Worm (Caenorhabditis elegans): ENCODE data around the gene F55B11.6.

F55B11.6 gene

DNA sequence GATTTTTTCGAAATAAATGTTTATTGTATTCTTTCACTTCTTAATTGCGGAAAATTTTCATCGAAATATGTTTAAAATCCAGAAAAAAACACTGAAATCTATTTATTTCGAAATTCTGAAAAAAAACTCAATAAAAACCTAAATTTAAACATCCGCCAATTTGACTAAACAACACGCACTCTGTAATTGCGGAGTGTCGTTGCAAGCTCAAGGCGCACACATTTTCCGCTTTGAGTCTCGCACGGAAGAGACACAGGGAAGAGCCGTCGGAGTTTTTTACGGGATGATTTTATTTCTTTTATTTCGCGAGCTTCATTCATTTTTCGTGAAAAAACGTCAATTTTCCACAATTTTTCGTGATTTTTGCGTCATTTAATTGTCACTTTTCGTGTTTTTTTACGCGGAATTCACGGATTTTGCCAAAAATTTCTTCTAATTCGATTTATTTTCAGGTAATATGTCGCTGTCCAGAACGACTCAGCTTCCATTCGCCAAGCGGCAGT lies 47.1 kb upstream of the F55B11.6 start, which contains the start of gene dld-1 (continued):
- no peak for TF ChIP-seq nhr-28 (tag; optimal IDR thresholded peaks at IDR 0.05)

DNA sequence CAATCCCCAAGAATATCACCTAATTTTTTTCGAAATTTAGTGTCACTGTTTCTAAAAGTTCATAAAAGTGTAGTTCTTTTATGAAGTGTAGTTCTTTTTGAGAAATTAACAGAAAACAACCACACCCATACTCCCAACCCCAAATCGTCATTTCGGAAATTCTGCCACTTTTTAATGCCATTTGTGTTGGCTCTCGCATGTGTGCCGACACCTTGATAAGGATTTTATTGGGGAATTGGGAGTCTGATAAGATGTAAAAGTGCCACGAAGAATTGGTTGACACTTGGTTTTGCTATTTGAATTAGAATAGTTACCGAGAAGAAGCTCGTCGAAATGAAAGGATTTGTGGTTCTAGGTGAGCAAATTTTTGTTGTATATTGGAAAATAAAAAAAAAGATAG lies 39.6 kb upstream of the F55B11.6 start, which contains the start of gene nspg-9:
TSS of gene nspg-9 (plus strand) at position 234 of the 400 bp plus-strand sequence.
- no peak for TF ChIP-seq hmg-11 (tag; optimal IDR thresholded peaks at IDR 0.05)
- TF ChIP-seq skn-1 (tag; optimal IDR thresholded peaks at IDR 0.05), result no peak
- TF ChIP-seq pqm-1 (tag; optimal IDR thresholded peaks at IDR 0.05), result peak; percentile 65
- peak; percentile 87 for TF ChIP-seq elt-2 (tag; optimal IDR thresholded peaks at IDR 0.05)

DNA sequence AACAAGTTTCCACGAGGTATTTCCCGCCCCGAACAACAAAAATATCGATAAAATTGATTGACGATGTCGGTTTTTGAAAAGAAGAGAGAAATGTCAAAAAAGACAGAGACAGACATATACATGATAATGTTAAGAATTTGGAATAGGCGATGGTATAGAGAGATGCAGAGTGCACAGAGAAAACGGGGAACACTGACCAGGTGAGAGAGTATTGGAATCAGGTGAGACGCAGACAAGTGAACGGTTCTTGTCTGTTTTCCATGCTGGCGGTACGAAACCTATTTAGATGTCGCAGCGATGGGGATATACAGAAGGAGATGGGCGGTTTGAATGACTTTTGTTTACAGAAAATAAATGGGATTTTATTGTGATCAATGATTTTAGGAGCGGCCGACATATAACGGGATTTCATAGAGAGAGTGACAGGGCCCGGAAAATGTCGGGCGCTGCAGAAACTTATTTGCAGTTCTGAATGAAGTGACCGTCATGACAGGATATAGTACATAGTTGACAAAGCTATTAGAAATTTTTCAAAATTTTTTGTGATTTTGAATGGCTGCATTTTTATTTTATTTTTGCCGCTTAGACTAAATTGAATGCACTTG lies 28.3 kb upstream of the F55B11.6 start:
- TF ChIP-seq egl-5 (tag; optimal IDR thresholded peaks at IDR 0.05), result no peak
- no peak for TF ChIP-seq mdl-1 (tag; optimal IDR thresholded peaks at IDR 0.05)
- no peak for TF ChIP-seq ceh-82 (tag; optimal IDR thresholded peaks at IDR 0.05)
- peak; percentile 42 for TF ChIP-seq nhr-23 (tag; optimal IDR thresholded peaks at IDR 0.05)
- no peak for TF ChIP-seq eor-1 (tag; optimal IDR thresholded peaks at IDR 0.05)
- no peak for TF ChIP-seq pha-4 (tag; optimal IDR thresholded peaks at IDR 0.05)
- TF ChIP-seq nhr-28 (tag; optimal IDR thresholded peaks at IDR 0.05), result no peak
- TF ChIP-seq unc-62 (GFP tag; optimal IDR thresholded peaks at IDR 0.05), result no peak
- TF ChIP-seq nhr-25 (tag; optimal IDR thresholded peaks at IDR 0.05), result peak; percentile 30
- TF ChIP-seq lsy-12 (tag; optimal IDR thresholded peaks at IDR 0.05), result no peak
- TF ChIP-seq unc-39 (tag; optimal IDR thresholded peaks at IDR 0.05), result no peak
- TF ChIP-seq nhr-43 (tag; optimal IDR thresholded peaks at IDR 0.05; ENCODE audit: poor library complexity, severe bottlenecking), result peak; percentile 56
- TF ChIP-seq nhr-11 (tag; optimal IDR thresholded peaks at IDR 0.05), result no peak
- peak; percentile 62 for TF ChIP-seq hmg-11 (tag; optimal IDR thresholded peaks at IDR 0.05)
- no peak for TF ChIP-seq nhr-67 (tag; optimal IDR thresholded peaks at IDR 0.05)
- no peak for TF ChIP-seq elt-1 (tag; optimal IDR thresholded peaks at IDR 0.05)
- TF ChIP-seq ceh-28 (tag; optimal IDR thresholded peaks at IDR 0.05), result peak; percentile 21
- TF ChIP-seq ZK546.5 (tag; optimal IDR thresholded peaks at IDR 0.05), result no peak
- TF ChIP-seq nhr-76 (tag; optimal IDR thresholded peaks at IDR 0.05), result no peak
- TF ChIP-seq sea-2 (GFP tag; optimal IDR thresholded peaks at IDR 0.05), result no peak
- TF ChIP-seq fos-1 (tag; optimal IDR thresholded peaks at IDR 0.05), result no peak
- TF ChIP-seq fkh-10 (GFP tag; optimal IDR thresholded peaks at IDR 0.05), result no peak
- TF ChIP-seq ztf-4 (tag; optimal IDR thresholded peaks at IDR 0.05), result no peak
- TF ChIP-seq ama-1 (optimal IDR thresholded peaks at IDR 0.05), result no peak
- TF ChIP-seq lin-39 (tag; optimal IDR thresholded peaks at IDR 0.05), result no peak
- no peak for TF ChIP-seq pqm-1 (tag; optimal IDR thresholded peaks at IDR 0.05)
- no peak for TF ChIP-seq egl-27 (tag; optimal IDR thresholded peaks at IDR 0.05)
- TF ChIP-seq snpc-4 (tag; optimal IDR thresholded peaks at IDR 0.05), result peak; percentile 94
- no peak for TF ChIP-seq daf-12 (tag; optimal IDR thresholded peaks at IDR 0.05)
- TF ChIP-seq zag-1 (tag; optimal IDR thresholded peaks at IDR 0.05), result no peak
- TF ChIP-seq nhr-237 (tag; optimal IDR thresholded peaks at IDR 0.05), result no peak
- TF ChIP-seq nfya-1 (tag; optimal IDR thresholded peaks at IDR 0.05; ENCODE audit: insufficient read depth), result peak; percentile 1
- TF ChIP-seq R02D3.7 (tag; optimal IDR thresholded peaks at IDR 0.05), result no peak
- TF ChIP-seq fkh-2 (tag; optimal IDR thresholded peaks at IDR 0.05), result no peak
- no peak for TF ChIP-seq ztf-11 (tag; optimal IDR thresholded peaks at IDR 0.05)
- no peak for TF ChIP-seq ceh-16 (tag; optimal IDR thresholded peaks at IDR 0.05)
- no peak for TF ChIP-seq jun-1 (tag; optimal IDR thresholded peaks at IDR 0.05)
- no peak for TF ChIP-seq nhr-12 (tag; optimal IDR thresholded peaks at IDR 0.05)
- no peak for TF ChIP-seq lin-15B (tag; optimal IDR thresholded peaks at IDR 0.05)
- no peak for TF ChIP-seq mml-1 (tag; optimal IDR thresholded peaks at IDR 0.05)
- no peak for TF ChIP-seq ceh-9 (tag; optimal IDR thresholded peaks at IDR 0.05)
- peak in 1 of 3 experiments; percentile 15 for TF ChIP-seq elt-3 (tag; optimal IDR thresholded peaks at IDR 0.05)
- no peak for TF ChIP-seq tbx-2 (tag; optimal IDR thresholded peaks at IDR 0.05)
- no peak for TF ChIP-seq skn-1 (tag; optimal IDR thresholded peaks at IDR 0.05)
- no peak for TF ChIP-seq nhr-77 (tag; optimal IDR thresholded peaks at IDR 0.05)
- TF ChIP-seq aly-2 (tag; optimal IDR thresholded peaks at IDR 0.05), result no peak
- peak; percentile 21 for TF ChIP-seq elt-2 (tag; optimal IDR thresholded peaks at IDR 0.05)

All from whole organism, L3 larva.